Worm (Caenorhabditis elegans) whole organism, young adult: ENCODE results near the gene srw-140.

Source experiments
- B0261.1 ChIP-seq: sonication (generic microtip); optimal IDR thresholded peaks from 2 replicates; lab custom pipeline; 2016; ENCODE audit warnings: mild to moderate bottlenecking, missing genetic modification characterization, moderate library complexity, missing compliant biosample characterization
- F52B5.7 ChIP-seq: sonication (generic microtip); optimal IDR thresholded peaks from 2 replicates; lab custom pipeline; 2016; ENCODE audit warnings: mild to moderate bottlenecking, missing genetic modification characterization, missing compliant biosample characterization
- F57C9.4 ChIP-seq: sonication (generic microtip); optimal IDR thresholded peaks from 2 replicates; lab custom pipeline; 2017; ENCODE audit warnings: mild to moderate bottlenecking, missing genetic modification characterization, missing compliant biosample characterization
- T07F8.4 ChIP-seq: sonication (generic microtip); optimal IDR thresholded peaks from 2 replicates; lab custom pipeline; 2016; ENCODE audit warnings: mild to moderate bottlenecking, missing genetic modification characterization, moderate library complexity, missing compliant biosample characterization
- Y53F4B.3 ChIP-seq: fragments of 200-800 bp; sonication (Bioruptor generic); IDR thresholded peaks from 2 replicates; pipeline ENCODE4 v1.3.6; 2022; ENCODE audit warnings: missing genetic modification reagents, missing genetic modification characterization, missing compliant biosample characterization
- Y53G8AR.9 ChIP-seq: fragments of 200-800 bp; sonication (Bioruptor generic); conservative IDR thresholded peaks from 2 replicates; pipeline ENCODE4 v1.3.6; 2022; ENCODE audit warnings: missing genetic modification reagents, missing genetic modification characterization, missing compliant biosample characterization
- Y56A3A.18 ChIP-seq: fragments of 200-800 bp; sonication (Bioruptor generic); IDR thresholded peaks from 2 replicates; pipeline ENCODE4 v1.3.6; 2022; ENCODE audit warnings: missing genetic modification reagents, missing genetic modification characterization, missing compliant biosample characterization
- akir-1 ChIP-seq: fragments of 200-800 bp; sonication (Bioruptor generic); optimal IDR thresholded peaks from 2 replicates; lab custom pipeline; 2018; ENCODE audit warnings: mild to moderate bottlenecking, missing genetic modification characterization, moderate library complexity, missing compliant biosample characterization
- ama-1 ChIP-seq, 3 experiments: fragments of 150-350 bp in 1 of 3; sonication (generic microtip) in 2 of 3; optimal IDR thresholded peaks; 2 replicates each; lab custom pipeline; 2014 to 2018; ENCODE audit warnings: missing biosample characterization in 2 of 3, missing genetic modification characterization in 2 of 3, missing genetic modification reagents in 2 of 3
- attf-6 ChIP-seq: fragments of 200-800 bp; sonication (Bioruptor generic); IDR thresholded peaks from 2 replicates; pipeline ENCODE4 v1.3.6; 2022; ENCODE audit warnings: missing genetic modification reagents, missing genetic modification characterization, missing compliant biosample characterization
- chd-7 ChIP-seq: sonication (generic microtip); optimal IDR thresholded peaks from 2 replicates; lab custom pipeline; 2016; ENCODE audit warnings: mild to moderate bottlenecking, missing genetic modification characterization, moderate library complexity, missing compliant biosample characterization
- dox-1 ChIP-seq: fragments of 200-800 bp; sonication (Bioruptor generic); IDR thresholded peaks from 2 replicates; pipeline ENCODE4 v1.3.6; 2022; ENCODE audit warnings: missing genetic modification reagents, missing genetic modification characterization, missing compliant biosample characterization
- dpff-1 ChIP-seq: sonication (generic microtip); optimal IDR thresholded peaks from 2 replicates; lab custom pipeline; 2017; ENCODE audit warnings: mild to moderate bottlenecking, missing genetic modification characterization, missing compliant biosample characterization
- ekl-4 ChIP-seq: fragments of 200-800 bp; sonication (Bioruptor generic); IDR thresholded peaks from 2 replicates; pipeline ENCODE4 v1.3.6; 2022; ENCODE audit warnings: missing genetic modification reagents, missing genetic modification characterization, missing compliant biosample characterization
- ets-4 ChIP-seq: fragments of 200-800 bp; sonication (Bioruptor generic); optimal IDR thresholded peaks from 2 replicates; lab custom pipeline; 2018; ENCODE audit warnings: mild to moderate bottlenecking, missing genetic modification characterization, missing compliant biosample characterization
- hmg-20 ChIP-seq: fragments of 200-800 bp; sonication (Bioruptor generic); IDR thresholded peaks from 2 replicates; pipeline ENCODE4 v1.3.6; 2022; ENCODE audit warnings: missing genetic modification reagents, missing genetic modification characterization, missing compliant biosample characterization
- hrde-1 ChIP-seq: sonication (generic microtip); optimal IDR thresholded peaks from 2 replicates; lab custom pipeline; 2016; ENCODE audit warnings: missing genetic modification characterization, mild to moderate bottlenecking, missing compliant biosample characterization, moderate library complexity, missing genotype, missing genetic modification reagents, borderline replicate concordance
- let-607 ChIP-seq, 2 experiments: fragments of 200-800 bp in 1 of 2; sonication (Bioruptor generic) in 1 of 2; sonication (generic microtip) in 1 of 2; optimal IDR thresholded peaks; 2 replicates each; lab custom pipeline; 2016 to 2018; ENCODE audit warnings: mild to moderate bottlenecking in 2 of 2, missing compliant biosample characterization in 2 of 2, missing genetic modification characterization in 2 of 2, moderate library complexity in 2 of 2, missing genotype in 1 of 2
- madf-8 ChIP-seq: fragments of 200-800 bp; sonication (Bioruptor generic); conservative IDR thresholded peaks from 2 replicates; pipeline ENCODE4 v1.3.6; 2022; ENCODE audit warnings: missing genetic modification reagents, missing genetic modification characterization, missing compliant biosample characterization
- mel-28 ChIP-seq: sonication (generic microtip); optimal IDR thresholded peaks from 2 replicates; lab custom pipeline; 2016; ENCODE audit warnings: borderline replicate concordance, mild to moderate bottlenecking, missing genetic modification characterization, missing compliant biosample characterization
- mes-4 ChIP-seq: sonication (generic microtip); optimal IDR thresholded peaks from 2 replicates; lab custom pipeline; 2016; ENCODE audit warnings: missing genotype, missing genetic modification characterization, missing compliant biosample characterization
- nfya-1 ChIP-seq: sonication (generic microtip); optimal IDR thresholded peaks from 2 replicates; lab custom pipeline; 2017; ENCODE audit warnings: antibody characterized with exemption, missing compliant biosample characterization, missing genetic modification characterization, borderline replicate concordance; ENCODE audit not compliant: insufficient read depth
- nhr-120 ChIP-seq: fragments of 200-800 bp; sonication (Bioruptor generic); IDR thresholded peaks from 2 replicates; pipeline ENCODE4 v1.3.6; 2022; ENCODE audit warnings: missing genetic modification characterization, missing compliant biosample characterization
- pbrm-1 ChIP-seq: fragments of 200-800 bp; sonication (Bioruptor generic); IDR thresholded peaks from 2 replicates; pipeline ENCODE4 v1.3.6; 2022; ENCODE audit warnings: missing genetic modification reagents, missing genetic modification characterization, missing compliant biosample characterization
- pha-4 ChIP-seq: fragments of 150-350 bp; sonication (generic microtip); optimal IDR thresholded peaks from 2 replicates; lab custom pipeline; 2014; ENCODE audit warnings: missing biosample characterization, missing genetic modification reagents, missing genetic modification characterization
- rcor-1 ChIP-seq: fragments of 200-800 bp; sonication (Bioruptor generic); IDR thresholded peaks from 2 replicates; pipeline ENCODE4 v1.3.6; 2022; ENCODE audit warnings: missing genetic modification reagents, missing genetic modification characterization, missing compliant biosample characterization
- somi-1 ChIP-seq: fragments of 200-800 bp; sonication (Bioruptor generic); optimal IDR thresholded peaks from 2 replicates; lab custom pipeline; 2018; ENCODE audit warnings: mild to moderate bottlenecking, missing genetic modification characterization, missing compliant biosample characterization
- zfh-2 ChIP-seq: fragments of 200-800 bp; sonication (Bioruptor generic); conservative IDR thresholded peaks from 2 replicates; pipeline ENCODE4 v1.3.6; 2022; ENCODE audit warnings: missing genetic modification reagents, missing genetic modification characterization, missing compliant biosample characterization
- zim-3 ChIP-seq: sonication (generic microtip); optimal IDR thresholded peaks from 2 replicates; lab custom pipeline; 2017; ENCODE audit warnings: mild to moderate bottlenecking, missing genetic modification characterization, moderate library complexity, missing compliant biosample characterization
- ztf-22 ChIP-seq: fragments of 200-800 bp; sonication (Bioruptor generic); optimal IDR thresholded peaks from 2 replicates; lab custom pipeline; 2018; ENCODE audit warnings: mild to moderate bottlenecking, missing genetic modification characterization, moderate library complexity, missing compliant biosample characterization
- ztf-25 ChIP-seq: fragments of 200-800 bp; sonication (Bioruptor generic); IDR thresholded peaks from 2 replicates; pipeline ENCODE4 v1.3.6; 2022; ENCODE audit warnings: missing genetic modification reagents, missing genetic modification characterization, missing compliant biosample characterization
- ztf-26 ChIP-seq: sonication (generic microtip); optimal IDR thresholded peaks from 2 replicates; lab custom pipeline; 2017; ENCODE audit warnings: missing genetic modification characterization, missing compliant biosample characterization
- ztf-28 ChIP-seq: fragments of 200-800 bp; sonication (Bioruptor generic); IDR thresholded peaks from 2 replicates; pipeline ENCODE4 v1.3.6; 2022; ENCODE audit warnings: missing genetic modification reagents, missing genetic modification characterization, missing compliant biosample characterization

Gene srw-140

DNA sequence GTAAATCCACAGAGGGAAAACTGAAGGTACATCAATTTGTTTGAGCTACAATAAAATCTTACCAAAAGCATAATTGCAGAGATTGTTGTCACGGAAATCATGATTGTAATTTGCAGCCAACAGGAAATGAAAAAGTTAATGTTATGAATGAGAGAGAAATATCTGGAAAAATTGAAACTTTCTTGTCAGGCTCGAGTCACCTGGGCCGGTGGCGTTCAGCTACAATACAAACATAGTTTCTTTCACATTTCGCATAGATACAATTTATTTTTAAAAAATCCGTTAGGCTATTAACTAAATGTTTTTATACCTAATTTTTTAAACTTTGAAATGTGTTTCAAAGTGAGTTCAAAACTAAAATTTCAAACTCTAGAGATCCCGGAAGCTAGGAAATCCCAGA, 7.9 kb upstream of the srw-140 start, which contains the start of gene srx-39:
Gene srx-39, minus strand, starts transcription at position 101 of the 400 bp plus-strand sequence.
- TF ChIP-seq B0261.1 (no peak), zfh-2 (GFP tag; lab: Robert Waterston, UW) (no peak), Y56A3A.18 (GFP tag; lab: Robert Waterston, UW) (no peak), ekl-4 (GFP tag; lab: Robert Waterston, UW) (no peak), dox-1 (no peak), ama-1 (optimal IDR thresholded peaks at IDR 0.05; lab: Kevin White, UChicago) (no peak), ama-1 (GFP tag; optimal IDR thresholded peaks at IDR 0.05; lab: Kevin White, UChicago) (no peak), somi-1 (no peak), ztf-28 (no peak), attf-6 (GFP tag; lab: Robert Waterston, UW) (no peak), let-607 (tag; optimal IDR thresholded peaks at IDR 0.05; lab: Kevin White, UChicago) (no peak), T07F8.4 (tag; lab: Kevin White, UChicago) (no peak), nhr-120 (GFP tag; lab: Robert Waterston, UW) (no peak), F57C9.4 (tag; lab: Kevin White, UChicago) (no peak), hmg-20 (GFP tag; lab: Robert Waterston, UW) (no peak), pbrm-1 (GFP tag; lab: Robert Waterston, UW) (no peak)

DNA sequence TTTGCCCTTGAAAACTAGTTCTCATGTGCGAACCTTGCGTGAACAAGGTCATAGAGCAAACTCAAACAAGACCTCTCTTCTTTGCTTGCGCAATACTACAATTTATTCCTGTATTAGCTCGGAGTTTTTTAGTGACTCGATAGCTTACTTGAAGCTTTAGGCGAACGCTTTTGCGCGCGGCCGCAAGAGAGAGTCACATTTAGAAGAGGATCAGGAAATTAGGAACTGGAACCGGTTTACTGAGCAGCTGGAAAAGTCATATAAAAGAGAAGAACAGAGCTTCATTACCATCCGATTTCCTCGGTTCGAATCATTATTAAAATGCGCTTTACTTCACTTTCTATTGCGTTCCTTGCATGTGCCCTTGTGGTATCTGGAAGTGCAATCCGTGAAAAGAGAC, 7.2 kb upstream of the srw-140 start, which contains the start of gene abu-15:
Gene abu-15, plus strand, starts transcription at position 301 of the 400 bp plus-strand sequence.
- TF ChIP-seq B0261.1 (no peak), Y53G8AR.9 (GFP tag; lab: Robert Waterston, UW) (no peak), Y53F4B.3 (GFP tag; lab: Robert Waterston, UW) (no peak), dpff-1 (tag; lab: Kevin White, UChicago) (no peak)

DNA sequence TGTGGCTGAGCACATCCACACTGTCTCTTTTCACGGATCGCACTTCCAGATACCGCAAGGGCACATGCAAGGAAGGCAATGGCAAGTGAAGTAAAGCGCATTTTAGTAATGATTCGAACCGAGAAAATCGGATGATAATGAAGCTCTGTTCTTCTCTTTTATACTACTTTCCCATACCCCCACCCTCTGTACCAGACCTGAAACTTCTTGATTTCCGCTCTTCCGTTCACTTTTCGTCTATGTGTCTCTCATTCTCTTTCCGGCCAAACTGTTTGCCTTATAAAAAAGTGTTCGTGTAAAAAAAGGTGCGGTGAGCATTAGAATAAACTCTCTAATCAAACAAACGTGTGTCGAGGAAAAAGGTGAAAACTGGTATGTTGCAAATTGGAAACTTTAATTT, 3.7 kb upstream of the srw-140 start, which contains the start of gene abu-6:
Gene abu-6, minus strand, starts transcription at position 101 of the 400 bp plus-strand sequence.
- TF ChIP-seq hrde-1 (tag; lab: Kevin White, UChicago), result no peak

DNA sequence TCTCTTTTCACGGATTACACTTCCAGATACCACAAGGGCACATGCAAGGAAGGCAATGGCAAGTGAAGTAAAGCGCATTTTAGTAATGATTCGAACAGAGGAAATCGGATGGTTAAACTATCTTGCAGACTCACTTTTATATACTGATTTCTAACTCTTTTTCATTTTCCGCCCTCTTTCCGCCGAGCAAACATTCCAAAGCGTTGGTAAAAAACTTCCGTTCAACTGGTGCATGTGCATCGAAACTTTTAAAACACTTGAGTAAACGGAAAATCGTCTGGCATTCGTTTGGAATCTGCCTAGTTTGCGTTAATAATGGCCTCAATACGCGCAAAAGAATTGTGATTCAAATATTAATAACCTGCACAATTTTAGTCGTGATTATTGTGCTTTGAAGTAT, 844 bp upstream of the srw-140 start, which contains the start of gene abu-7:
Gene abu-7, minus strand, starts transcription at position 101 of the 400 bp plus-strand sequence.
- TF ChIP-seq ztf-26 (no peak), F52B5.7 (no peak), akir-1 (GFP tag; lab: Kevin White, UChicago) (no peak), zim-3 (tag; lab: Kevin White, UChicago) (no peak), chd-7 (tag; lab: Kevin White, UChicago) (no peak), mel-28 (tag; lab: Kevin White, UChicago) (no peak)
- TF ChIP-seq, all 124 proteins: peak for 0

DNA sequence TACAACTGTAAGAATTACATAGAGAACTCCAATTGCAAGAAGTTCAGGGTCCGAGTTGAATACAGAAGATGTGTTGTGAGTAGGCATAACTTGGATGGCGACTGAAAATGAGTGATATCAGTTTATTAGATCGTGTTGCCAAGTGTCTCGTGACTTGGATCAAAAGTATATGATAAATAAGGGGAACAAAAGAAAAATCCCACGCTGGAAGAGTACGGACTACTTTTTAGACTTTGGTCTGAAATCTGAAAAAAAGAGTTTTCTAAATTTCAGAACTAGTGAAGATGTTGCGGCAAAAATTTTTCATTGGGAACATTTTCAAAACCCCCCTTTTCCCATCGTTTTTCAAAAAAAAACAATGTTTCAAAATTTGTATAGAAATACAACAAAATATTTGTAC, 4.1 kb downstream of the srw-140 start, which contains the start of gene srt-64:
Gene srt-64, minus strand, starts transcription at position 101 of the 400 bp plus-strand sequence.
- TF ChIP-seq nfya-1 (tag; lab: Kevin White, UChicago), result no peak
- no peak for TF ChIP-seq madf-8 (GFP tag; lab: Robert Waterston, UW)
- TF ChIP-seq somi-1, result no peak
- no peak for TF ChIP-seq rcor-1 (GFP tag; lab: Robert Waterston, UW)
- no peak for TF ChIP-seq mes-4
- TF ChIP-seq ztf-22 (GFP tag; lab: Kevin White, UChicago), result no peak
- no peak for TF ChIP-seq ets-4 (GFP tag; lab: Kevin White, UChicago)
- TF ChIP-seq pha-4, result no peak
- no peak for TF ChIP-seq ztf-25 (GFP tag; lab: Robert Waterston, UW)
